Fruit fly (Drosophila melanogaster) whole organism, wandering third instar larva: ENCODE data around the gene Hira.
A peak's percentile ranks its signal among the peaks of the same experiment; 100 is the strongest.

ENCODE experiments used
- Abd-B ChIP-seq: fragments of >200 bp; optimal IDR thresholded peaks from 2 replicates; lab custom pipeline; 2017; ENCODE audit warnings: missing biosample characterization, missing genetic modification characterization
- CG9705 ChIP-seq: fragments of 200-800 bp; sonication (Bioruptor generic); optimal IDR thresholded peaks from 2 replicates; lab custom pipeline; 2018; ENCODE audit warnings: missing biosample characterization, mild to moderate bottlenecking, missing genetic modification characterization
- CrebA ChIP-seq: fragments of 200-800 bp; sonication (Bioruptor generic); optimal IDR thresholded peaks from 2 replicates; lab custom pipeline; 2016; ENCODE audit warnings: missing biosample characterization, mild to moderate bottlenecking, missing genetic modification characterization, borderline replicate concordance
- Dfd ChIP-seq: fragments of >200 bp; optimal IDR thresholded peaks from 2 replicates; lab custom pipeline; 2017; ENCODE audit warnings: missing biosample characterization, missing genetic modification characterization
- Dif ChIP-seq: fragments of 200-275, 200-300 bp; sonication (Bioruptor generic); optimal IDR thresholded peaks from 2 replicates; lab custom pipeline; 2018; ENCODE audit warnings: missing biosample characterization, missing genetic modification characterization; ENCODE audit not compliant: partially characterized antibody
- GATAd ChIP-seq: sonication (Bioruptor generic); optimal IDR thresholded peaks from 2 replicates; lab custom pipeline; 2016; ENCODE audit warnings: missing biosample characterization, missing genetic modification characterization
- HLH106 ChIP-seq: fragments of 200-800 bp; optimal IDR thresholded peaks from 3 replicates; lab custom pipeline; 2019; ENCODE audit warnings: missing biosample characterization, mild to moderate bottlenecking, missing genetic modification characterization, moderate library complexity
- Hnf4 ChIP-seq: fragments of 200-800 bp; sonication (Bioruptor generic); optimal IDR thresholded peaks from 2 replicates; lab custom pipeline; 2016; ENCODE audit warnings: missing biosample characterization, mild to moderate bottlenecking, missing genetic modification characterization
- Hr83 ChIP-seq: fragments of 200-300 bp; sonication (Bioruptor generic); optimal IDR thresholded peaks from 2 replicates; lab custom pipeline; 2016; ENCODE audit warnings: missing biosample characterization, mild to moderate bottlenecking, missing genetic modification characterization, moderate library complexity; ENCODE audit not compliant: poor library complexity, severe bottlenecking
- Mio ChIP-seq: sonication (Bioruptor generic); optimal IDR thresholded peaks from 2 replicates; lab custom pipeline; 2016; ENCODE audit warnings: missing biosample characterization, missing genetic modification characterization
- Myc ChIP-seq: fragments of >200 bp; optimal IDR thresholded peaks from 2 replicates; lab custom pipeline; 2017
- N ChIP-seq: fragments of >200 bp; optimal IDR thresholded peaks from 2 replicates; lab custom pipeline; 2018; ENCODE audit warnings: missing biosample characterization, missing external identifiers, missing genetic modification characterization
- OdsH ChIP-seq: fragments of 200-800 bp; sonication (Bioruptor generic); optimal IDR thresholded peaks from 2 replicates; lab custom pipeline; 2016; ENCODE audit warnings: missing biosample characterization, mild to moderate bottlenecking, missing genetic modification characterization
- Sp1 ChIP-seq: fragments of 200-800 bp; sonication (Bioruptor generic); optimal IDR thresholded peaks from 3 replicates; lab custom pipeline; 2019; ENCODE audit warnings: missing biosample characterization, mild to moderate bottlenecking, missing genetic modification characterization, moderate library complexity
- Vsx2 ChIP-seq: fragments of 200-300, 225-300 bp; sonication (Bioruptor generic); optimal IDR thresholded peaks from 2 replicates; lab custom pipeline; 2018; ENCODE audit warnings: missing biosample characterization, missing genetic modification characterization; ENCODE audit not compliant: partially characterized antibody
- br ChIP-seq: fragments of 200-800 bp; sonication (Bioruptor generic); optimal IDR thresholded peaks from 2 replicates; lab custom pipeline; 2016; ENCODE audit warnings: missing biosample characterization, missing genetic modification characterization
- dmrt93B ChIP-seq: fragments of 200-800 bp; sonication (Bioruptor generic); optimal IDR thresholded peaks from 2 replicates; lab custom pipeline; 2018; ENCODE audit warnings: missing biosample characterization, mild to moderate bottlenecking, missing genetic modification characterization
- dsf ChIP-seq: sonication (Bioruptor generic); optimal IDR thresholded peaks from 2 replicates; lab custom pipeline; 2016; ENCODE audit warnings: missing biosample characterization, missing genetic modification characterization, borderline replicate concordance
- ey ChIP-seq: fragments of 200-800 bp; sonication (Bioruptor generic); optimal IDR thresholded peaks from 2 replicates; lab custom pipeline; 2016; ENCODE audit warnings: missing biosample characterization, missing genetic modification characterization
- foxo ChIP-seq, 2 experiments: fragments of 200-800 bp; sonication (Bioruptor generic); optimal IDR thresholded peaks; 2 replicates in 1 of 2; 3 replicates in 1 of 2; lab custom pipeline; 2016 to 2017; ENCODE audit warnings: missing biosample characterization in 2 of 2, missing genetic modification characterization in 2 of 2
- fru ChIP-seq: fragments of 200-800 bp; sonication (Bioruptor generic); optimal IDR thresholded peaks from 3 replicates; lab custom pipeline; 2016; ENCODE audit warnings: missing biosample characterization, mild to moderate bottlenecking, missing genetic modification characterization
- h ChIP-seq: fragments of 200-800 bp; sonication (Bioruptor generic); optimal IDR thresholded peaks from 3 replicates; lab custom pipeline; 2016; ENCODE audit warnings: missing biosample characterization, mild to moderate bottlenecking, missing genetic modification characterization
- jim ChIP-seq: fragments of 175-275, 200-325 bp; sonication (Bioruptor generic); optimal IDR thresholded peaks from 2 replicates; lab custom pipeline; 2016; ENCODE audit warnings: missing biosample characterization, mild to moderate bottlenecking, missing genetic modification characterization
- pan ChIP-seq: fragments of >200 bp; optimal IDR thresholded peaks from 2 replicates; lab custom pipeline; 2017
- psq ChIP-seq: fragments of 200-800 bp; sonication (Bioruptor generic); optimal IDR thresholded peaks from 3 replicates; lab custom pipeline; 2017; ENCODE audit warnings: missing biosample characterization, mild to moderate bottlenecking, missing genetic modification characterization, moderate library complexity
- rgr ChIP-seq: fragments of 200-800 bp; sonication (Bioruptor generic); optimal IDR thresholded peaks from 3 replicates; lab custom pipeline; 2016; ENCODE audit warnings: missing biosample characterization, mild to moderate bottlenecking, missing genetic modification characterization
- sage ChIP-seq: fragments of 200-800 bp; sonication (Bioruptor generic); optimal IDR thresholded peaks from 2 replicates; lab custom pipeline; 2016; ENCODE audit warnings: missing biosample characterization, mild to moderate bottlenecking, missing genetic modification characterization
- sv ChIP-seq: fragments of 200-800 bp; sonication (Bioruptor generic); optimal IDR thresholded peaks from 3 replicates; lab custom pipeline; 2016; ENCODE audit warnings: missing biosample characterization, missing genetic modification characterization
- tai ChIP-seq: sonication (Bioruptor generic); optimal IDR thresholded peaks from 2 replicates; lab custom pipeline; 2016; ENCODE audit warnings: missing biosample characterization, missing genetic modification characterization
- woc ChIP-seq: sonication (Bioruptor generic); optimal IDR thresholded peaks from 2 replicates; lab custom pipeline; 2016; ENCODE audit warnings: missing biosample characterization, mild to moderate bottlenecking, missing genetic modification characterization

The Hira gene

dm6 chrX:7710439-7711154 lies 11.3 kb upstream of the Hira start:
- TF ChIP-seq HLH106 (tag; lab: Kevin White, UChicago) (peak; percentile 11), h (GFP tag; lab: Kevin White, UChicago) (peak; percentile 40), GATAd (peak; percentile 63), tai (GFP tag; lab: Kevin White, UChicago) (peak; percentile 36), sv (GFP tag; lab: Kevin White, UChicago) (no peak), foxo (GFP tag; optimal IDR thresholded peaks at IDR 0.05; lab: Kevin White, UChicago) (peak in 1 of 2 experiments; percentile 45), sage (GFP tag; lab: Kevin White, UChicago) (no peak), jim (GFP tag; lab: Kevin White, UChicago) (no peak), Sp1 (GFP tag; lab: Kevin White, UChicago) (peak; percentile 77), CG9705 (no peak)

- TF ChIP-seq fru (GFP tag; lab: Kevin White, UChicago) = no peak
- peak in 1 of 2 experiments; percentile 5 for TF ChIP-seq foxo (GFP tag; optimal IDR thresholded peaks at IDR 0.05; lab: Kevin White, UChicago)
Measured at dm6 chrX:7715433-7715832, 6.5 kb upstream of the Hira start.

- no peak for TF ChIP-seq sage (GFP tag; lab: Kevin White, UChicago)
- TF ChIP-seq br = no peak
- no peak for TF ChIP-seq Hnf4 (GFP tag; lab: Kevin White, UChicago)
- TF ChIP-seq Dif (GFP tag; lab: Kevin White, UChicago) = no peak
- no peak for TF ChIP-seq Vsx2 (GFP tag; lab: Kevin White, UChicago)
- no peak for TF ChIP-seq ey (GFP tag; lab: Kevin White, UChicago)
Measured at dm6 chrX:7717832-7718231, 4.1 kb upstream of the Hira start, which contains the start of gene CG15478. TSS of gene CG15478 (minus strand) at chrX:7717932.

- no peak for TF ChIP-seq Vsx2 (GFP tag; lab: Kevin White, UChicago)
- TF ChIP-seq Myc = peak; percentile 2
- TF ChIP-seq woc (GFP tag; lab: Kevin White, UChicago) = peak; percentile 51
- TF ChIP-seq pan (lab: Kevin White, UChicago) = no peak
- TF ChIP-seq tai (GFP tag; lab: Kevin White, UChicago) = no peak
- TF ChIP-seq Hr83 (GFP tag; lab: Kevin White, UChicago) = peak; percentile 10
- no peak for TF ChIP-seq Dfd
- TF ChIP-seq ey (GFP tag; lab: Kevin White, UChicago) = peak; percentile 40
- TF ChIP-seq GATAd = no peak
- TF ChIP-seq sv (GFP tag; lab: Kevin White, UChicago) = no peak
- TF ChIP-seq jim (GFP tag; lab: Kevin White, UChicago) = no peak
- peak; percentile 50 for TF ChIP-seq dmrt93B (GFP tag; lab: Kevin White, UChicago)
- peak; percentile 35 for TF ChIP-seq psq (GFP tag; lab: Kevin White, UChicago)
- TF ChIP-seq Sp1 (GFP tag; lab: Kevin White, UChicago) = peak; percentile 47
- TF ChIP-seq Hnf4 (GFP tag; lab: Kevin White, UChicago) = no peak
- peak; percentile 34 for TF ChIP-seq OdsH
- TF ChIP-seq Mio (GFP tag; lab: Kevin White, UChicago) = no peak
- peak; percentile 49 for TF ChIP-seq rgr (GFP tag; lab: Kevin White, UChicago)
- TF ChIP-seq HLH106 (tag; lab: Kevin White, UChicago) = peak; percentile 63
- no peak for TF ChIP-seq CrebA (GFP tag; lab: Kevin White, UChicago)
- no peak for TF ChIP-seq Abd-B (GFP tag; lab: Kevin White, UChicago)
- no peak for TF ChIP-seq dsf (GFP tag; lab: Kevin White, UChicago)
- TF ChIP-seq h (GFP tag; lab: Kevin White, UChicago) = peak; percentile 32
- peak in 1 of 2 experiments; percentile 67 for TF ChIP-seq foxo (GFP tag; optimal IDR thresholded peaks at IDR 0.05; lab: Kevin White, UChicago)
- no peak for TF ChIP-seq N (GFP tag; lab: Kevin White, UChicago)
Measured at dm6 chrX:7728251-7729164, 6.6 kb downstream of the Hira start, which contains the start of the genes NELF-B and CG12155. TSS of gene NELF-B (minus strand) at chrX:7728361. TSS of gene CG12155 (plus strand) at chrX:7728755.
